Fruit fly (Drosophila melanogaster): ENCODE measurements around the gene Taf4.

Taf4 gene

DNA sequence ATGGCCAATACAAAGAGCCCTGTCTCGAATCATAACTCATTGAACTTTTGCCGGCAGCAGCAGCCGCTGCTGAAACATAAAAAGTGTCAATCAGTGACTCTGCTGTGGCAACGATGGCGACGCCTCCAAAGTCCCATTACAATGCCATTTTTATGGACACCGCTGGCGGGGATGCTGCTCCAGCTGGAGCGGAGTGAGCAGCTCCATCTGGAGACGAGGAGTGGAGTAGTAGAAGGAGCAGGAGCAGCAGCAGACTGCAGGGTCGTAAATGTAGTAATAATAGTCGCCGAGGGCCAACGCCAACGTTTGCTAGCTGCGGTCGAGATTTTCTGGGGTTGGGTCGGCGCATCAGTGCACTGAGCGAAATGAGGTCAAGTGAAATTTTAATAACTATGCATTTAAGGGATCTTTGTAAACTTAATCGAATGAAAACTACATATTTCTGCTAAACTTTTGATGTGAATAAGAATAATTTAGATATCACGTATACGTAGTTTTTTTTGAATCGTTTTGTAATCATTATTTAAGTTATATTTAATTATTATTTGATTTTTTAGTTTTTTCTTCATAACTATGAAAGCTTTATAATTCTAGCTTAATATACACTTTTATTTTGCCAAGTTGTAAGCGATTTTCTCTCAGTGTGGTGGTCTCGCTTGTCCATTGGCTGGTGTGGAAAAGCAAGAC, 55.6 kb downstream of the Taf4 start (continued):
- TF ChIP-seq bsh (GFP tag; optimal IDR thresholded peaks at IDR 0.05) (peak in 1 of 2 experiments; percentile 10), CG15479 (GFP tag; optimal IDR thresholded peaks at IDR 0.05) (no peak), CG11456 (GFP tag; IDR thresholded peaks at IDR 0.05) (0 out of 3 replicates have a peak, but pooled peaks have one; percentile 25), sob (GFP tag; IDR thresholded peaks at IDR 0.05) (0 out of 2 replicates have a peak, but pooled peaks have one; percentile 13), CG2712 (tag; optimal IDR thresholded peaks at IDR 0.05) (peak; percentile 15), CG2889 (GFP tag; IDR thresholded peaks at IDR 0.05) (no peak), CG17361 (GFP tag; IDR thresholded peaks at IDR 0.05) (0 out of 3 replicates have a peak, but pooled peaks have one; percentile 19), tin (GFP tag; optimal IDR thresholded peaks at IDR 0.05) (no peak), dan (GFP tag; IDR thresholded peaks at IDR 0.05) (no peak), tio (GFP tag; optimal IDR thresholded peaks at IDR 0.05) (no peak), vvl (GFP tag; IDR thresholded peaks at IDR 0.05) (no peak)

DNA sequence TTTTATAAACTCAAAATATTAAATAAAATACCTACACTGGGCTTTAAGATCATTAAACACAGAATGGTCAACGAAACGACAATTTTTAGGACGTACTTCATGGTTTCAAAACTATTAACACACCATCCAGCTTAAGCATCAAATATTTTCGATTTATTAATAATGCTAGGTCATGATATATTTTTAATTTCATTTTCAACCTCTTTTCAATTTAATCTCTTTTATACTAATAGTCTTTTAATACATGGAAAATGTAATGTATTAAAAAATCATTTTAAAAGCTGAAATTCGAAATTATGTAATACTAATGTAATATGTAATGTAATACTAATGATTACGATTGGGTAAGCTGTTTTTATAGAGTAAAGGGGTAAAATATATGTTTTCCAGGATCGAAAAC, 57.0 kb downstream of the Taf4 start, which contains the start of gene CG33796:
Gene CG33796 (minus strand): TSS at position 101 of the 400 bp plus-strand sequence.
- TF ChIP-seq CG1792 (GFP tag; optimal IDR thresholded peaks at IDR 0.05) (no peak), BtbVII (GFP tag; optimal IDR thresholded peaks at IDR 0.05) (no peak), Mrtf (GFP tag; IDR thresholded peaks at IDR 0.05) (no peak)

Measured in whole organism, embryonic.